Fruit fly (Drosophila melanogaster) Kc167 (cell line): Measurements from ENCODE around the gene Rbp4.

Source experiments
- Myc ChIP-seq: fragments of >200 bp; optimal IDR thresholded peaks from 2 replicates; lab custom pipeline; 2017; ENCODE audit warnings: missing external identifiers
- Sin3A ChIP-seq: fragments of >200 bp; optimal IDR thresholded peaks from 2 replicates; lab custom pipeline; 2018; ENCODE audit warnings: missing external identifiers
- h ChIP-seq: fragments of >200 bp; optimal IDR thresholded peaks from 3 replicates; lab custom pipeline; 2018; ENCODE audit warnings: missing external identifiers
- insv ChIP-seq: fragments of >200 bp; optimal IDR thresholded peaks from 3 replicates; lab custom pipeline; 2018; ENCODE audit warnings: missing external identifiers
- psq ChIP-seq: fragments of >200 bp; optimal IDR thresholded peaks from 2 replicates; lab custom pipeline; 2017; ENCODE audit warnings: missing external identifiers
- ttk ChIP-seq: sonication (Bioruptor generic); optimal IDR thresholded peaks from 2 replicates; lab custom pipeline; 2017; ENCODE audit warnings: missing external identifiers

Rbp4 gene

DNA sequence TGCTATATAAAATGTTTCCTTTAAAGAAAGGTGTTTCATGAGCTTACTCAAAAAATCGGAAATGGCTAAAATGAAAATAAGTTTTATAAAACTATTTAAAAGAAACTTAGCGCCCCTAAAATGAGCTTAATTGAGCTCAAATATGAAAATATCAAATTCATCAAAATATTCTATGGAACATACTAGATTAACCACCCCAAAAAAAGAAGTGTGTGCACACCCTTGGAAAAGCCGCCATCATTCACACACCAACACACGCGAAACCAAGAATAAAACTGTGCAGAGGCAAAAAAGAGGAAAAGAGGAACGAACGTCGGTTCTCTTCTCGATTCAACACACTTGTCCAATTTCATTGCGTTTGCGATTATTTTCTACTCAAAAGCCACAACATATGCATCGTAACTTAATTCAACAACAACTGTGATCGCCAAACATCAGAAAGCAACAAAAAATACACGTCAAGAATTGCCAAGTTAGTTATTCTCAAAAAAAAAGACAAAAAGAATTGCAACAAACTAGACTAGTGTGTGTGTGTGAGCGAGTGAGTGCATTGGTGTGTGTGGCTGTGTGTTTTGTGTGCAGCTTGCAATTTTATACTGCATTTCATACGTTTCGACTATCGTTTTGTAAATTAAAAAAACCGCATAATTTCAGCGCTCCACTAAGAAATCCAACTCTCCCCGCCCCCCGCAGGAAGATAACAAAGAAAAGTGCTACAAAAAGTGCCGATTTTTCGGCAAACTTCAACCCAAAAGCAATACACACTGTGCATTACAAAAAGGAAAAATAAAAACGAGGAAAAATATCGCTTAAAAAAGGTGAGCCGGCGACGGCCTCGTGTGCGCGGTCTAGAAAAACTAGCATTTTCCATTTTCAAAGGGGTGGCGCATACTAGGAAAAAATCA, 9.2 kb downstream of the Rbp4 start, which contains the start of gene rin:
rin (plus strand) TSS at position 276 of the 905 bp plus-strand sequence.
- TF ChIP-seq insv (lab: Kevin White, UChicago) (no peak), h (lab: Kevin White, UChicago) (no peak), psq (no peak), Sin3A (lab: Kevin White, UChicago) (no peak), ttk (no peak), Myc (lab: Kevin White, UChicago) (no peak)

DNA sequence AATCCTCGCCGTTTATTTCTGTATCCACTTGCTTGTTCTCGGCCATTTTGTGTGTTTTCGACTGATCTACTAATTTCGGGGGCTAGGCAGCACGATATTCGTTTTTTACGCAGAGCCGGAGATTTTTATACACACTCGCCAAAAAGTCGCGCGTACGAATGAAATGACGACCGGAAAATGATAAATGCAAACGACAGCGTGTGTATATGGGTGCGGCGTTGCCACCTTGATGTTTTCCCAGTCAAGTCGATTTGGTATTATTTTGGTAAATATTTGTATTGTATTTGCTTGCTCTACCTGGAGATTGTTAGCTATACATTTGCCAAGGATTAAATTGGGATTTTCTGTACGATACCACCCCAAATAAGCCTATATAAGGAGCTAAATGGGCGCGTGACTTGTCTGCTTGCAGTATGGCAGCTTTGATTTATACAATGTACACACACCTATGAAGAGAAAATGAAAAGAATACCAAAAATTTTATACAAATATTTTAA, 10.3 kb downstream of the Rbp4 start, which contains the start of gene sqd:
sqd (minus strand) TSS at position 431 of the 497 bp plus-strand sequence.
- TF ChIP-seq ttk (no peak), Myc (lab: Kevin White, UChicago) (no peak), h (lab: Kevin White, UChicago) (no peak)

DNA sequence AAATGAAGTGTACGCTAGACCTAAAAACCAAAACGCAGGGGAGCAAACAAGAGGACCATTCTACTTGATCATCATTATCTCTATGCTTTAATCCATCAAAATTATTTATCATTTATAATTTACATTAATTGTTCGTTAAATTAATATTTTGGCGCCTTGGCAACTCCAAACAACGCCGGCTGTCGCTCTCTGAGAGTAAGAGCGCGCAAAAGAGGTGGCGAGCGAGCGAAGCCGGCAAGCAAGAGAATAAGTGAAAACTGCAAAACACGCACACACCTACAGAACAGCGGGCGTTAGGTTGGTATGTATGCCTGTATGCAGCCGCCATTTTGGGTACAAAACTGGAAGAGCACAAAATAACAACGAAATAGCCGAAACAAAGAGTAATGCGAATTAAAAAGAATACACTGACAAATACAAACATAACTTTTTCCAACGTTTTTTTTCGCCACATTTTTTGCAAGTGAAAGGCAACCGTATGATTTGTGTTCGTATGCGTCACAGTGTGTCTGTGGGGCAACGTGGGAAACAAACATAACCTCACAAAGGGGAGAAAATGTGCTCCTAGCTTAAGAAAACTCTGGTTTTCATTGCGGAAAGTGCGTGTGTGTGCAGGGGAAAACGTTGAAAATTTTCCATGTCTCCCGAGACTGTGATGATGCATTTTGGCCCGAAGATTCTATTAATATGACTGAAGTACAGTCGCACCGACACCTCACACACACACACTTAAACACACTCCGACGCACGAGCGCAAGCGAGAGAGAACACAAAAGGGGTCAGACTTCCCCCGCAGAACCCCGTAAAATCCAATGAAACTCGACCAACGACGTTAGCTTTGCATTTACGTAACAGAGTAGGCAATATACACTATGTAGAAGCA, 11.2 kb downstream of the Rbp4 start:
- TF ChIP-seq ttk (no peak), insv (lab: Kevin White, UChicago) (no peak), Myc (lab: Kevin White, UChicago) (no peak), h (lab: Kevin White, UChicago) (no peak), psq (no peak)

DNA sequence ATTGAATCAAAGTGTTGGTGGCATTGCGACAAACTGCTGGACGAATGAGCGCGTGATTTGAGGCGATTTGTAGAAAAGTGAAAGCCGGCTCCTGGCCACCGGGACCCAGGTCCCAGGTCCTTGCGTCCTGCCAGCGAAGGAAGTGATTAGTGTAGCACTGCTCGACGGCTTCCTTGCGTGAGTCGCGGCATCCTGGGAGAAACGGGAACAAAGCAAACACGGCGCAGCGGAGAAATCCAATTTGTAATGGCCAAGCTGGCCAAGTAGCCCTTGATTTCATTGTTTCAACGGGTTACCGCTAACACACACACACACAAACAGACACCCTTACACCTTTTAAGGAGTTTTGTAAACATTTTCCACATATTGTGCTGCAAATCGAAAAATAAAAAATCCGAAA, 24.6 kb downstream of the Rbp4 start, which contains the start of gene CG10841:
CG10841 (plus strand) TSS at position 301 of the 400 bp plus-strand sequence.
- TF ChIP-seq insv (lab: Kevin White, UChicago) (no peak), psq (no peak), ttk (no peak), Myc (lab: Kevin White, UChicago) (no peak), Sin3A (lab: Kevin White, UChicago) (no peak), h (lab: Kevin White, UChicago) (no peak)

DNA sequence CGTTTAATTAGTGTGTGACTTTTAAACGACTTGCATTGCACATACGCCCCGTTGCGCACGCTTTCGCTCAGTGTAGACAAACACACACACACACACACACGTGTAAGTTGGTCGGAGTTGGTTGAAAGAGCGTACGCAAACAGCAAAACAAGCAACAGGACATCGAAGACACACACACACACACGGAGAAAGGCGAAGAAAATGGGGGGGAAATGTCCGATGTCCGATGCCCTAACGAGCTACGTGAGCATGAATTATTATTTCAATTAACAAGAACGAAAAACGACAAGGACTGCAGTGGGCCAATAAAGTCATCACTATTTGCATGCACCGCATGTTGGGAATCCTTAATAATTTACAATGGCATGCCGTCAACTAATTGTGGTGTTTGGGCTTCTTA, 39.0 kb downstream of the Rbp4 start:
- no peak for TF ChIP-seq insv (lab: Kevin White, UChicago)
- TF ChIP-seq Myc (lab: Kevin White, UChicago), result no peak
- no peak for TF ChIP-seq h (lab: Kevin White, UChicago)
- no peak for TF ChIP-seq psq
- no peak for TF ChIP-seq ttk
- no peak for TF ChIP-seq Sin3A (lab: Kevin White, UChicago)

DNA sequence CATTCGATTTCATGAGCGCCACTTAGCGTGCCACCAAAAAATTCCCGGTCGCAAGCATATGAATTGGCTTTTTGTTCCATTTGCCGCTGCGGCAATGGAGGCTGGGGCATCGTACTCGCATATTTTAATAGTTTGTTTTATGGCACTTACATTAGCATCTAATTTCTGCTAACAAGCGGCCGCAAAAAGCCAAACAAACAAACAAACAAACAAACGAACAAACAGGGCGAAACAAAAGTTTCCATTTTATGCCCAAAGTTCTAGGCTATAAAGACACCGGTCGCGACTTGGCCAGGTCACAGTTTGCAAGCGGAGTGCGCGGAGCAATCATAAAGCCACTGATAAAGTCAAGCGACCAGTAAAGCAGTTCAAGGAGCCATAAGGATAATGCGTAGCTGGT, 40.6 kb downstream of the Rbp4 start, which contains the start of gene CG9269:
CG9269 (plus strand) TSS at position 301 of the 400 bp plus-strand sequence.
- TF ChIP-seq Myc (lab: Kevin White, UChicago) (no peak), h (lab: Kevin White, UChicago) (no peak), insv (lab: Kevin White, UChicago) (no peak), psq (no peak), ttk (no peak), Sin3A (lab: Kevin White, UChicago) (no peak)

DNA sequence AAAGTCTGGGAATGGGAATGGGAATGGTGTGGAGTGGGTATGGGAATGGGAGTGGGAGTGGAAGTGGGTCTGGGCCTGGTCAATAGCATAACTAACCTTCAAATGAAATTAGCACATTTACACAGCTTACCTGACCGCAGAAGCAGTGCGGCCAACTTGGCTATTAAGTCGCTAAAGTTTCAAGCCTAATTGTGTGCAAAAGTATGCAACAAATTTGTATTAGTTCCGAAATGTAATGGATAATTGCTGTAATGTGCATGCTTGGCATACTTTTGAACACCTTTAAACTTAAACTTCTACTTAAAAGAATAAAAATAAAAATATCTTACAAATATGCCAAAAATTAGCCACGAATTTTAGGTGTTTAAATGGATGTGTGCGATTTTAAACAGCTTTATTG, 41.2 kb downstream of the Rbp4 start:
- no peak for TF ChIP-seq insv (lab: Kevin White, UChicago)
- no peak for TF ChIP-seq Myc (lab: Kevin White, UChicago)
- no peak for TF ChIP-seq ttk

DNA sequence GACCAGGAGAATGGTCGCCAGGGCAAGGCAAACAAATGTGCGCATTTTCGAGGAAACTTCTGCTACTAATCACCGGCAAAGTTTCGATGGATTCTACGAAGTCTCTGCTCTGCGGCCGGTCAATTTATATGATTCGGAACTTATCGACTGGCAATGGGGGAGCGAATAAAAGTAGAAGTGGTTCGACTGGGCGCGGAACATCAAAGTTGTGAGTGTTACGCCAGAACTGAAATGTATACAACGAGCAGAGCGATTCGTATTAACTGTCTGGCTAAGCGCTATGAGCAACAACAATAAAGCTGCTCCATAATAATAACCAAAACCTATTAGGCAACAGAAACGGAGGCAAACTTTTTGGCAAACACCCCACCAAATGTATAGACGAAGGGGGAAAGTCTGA, 43.9 kb downstream of the Rbp4 start, which contains the start of gene CG9757:
CG9757 (minus strand) TSS at position 101 of the 400 bp plus-strand sequence.
- no peak for TF ChIP-seq ttk
- no peak for TF ChIP-seq h (lab: Kevin White, UChicago)
- TF ChIP-seq insv (lab: Kevin White, UChicago), result no peak
- no peak for TF ChIP-seq Myc (lab: Kevin White, UChicago)
- TF ChIP-seq Sin3A (lab: Kevin White, UChicago), result no peak

DNA sequence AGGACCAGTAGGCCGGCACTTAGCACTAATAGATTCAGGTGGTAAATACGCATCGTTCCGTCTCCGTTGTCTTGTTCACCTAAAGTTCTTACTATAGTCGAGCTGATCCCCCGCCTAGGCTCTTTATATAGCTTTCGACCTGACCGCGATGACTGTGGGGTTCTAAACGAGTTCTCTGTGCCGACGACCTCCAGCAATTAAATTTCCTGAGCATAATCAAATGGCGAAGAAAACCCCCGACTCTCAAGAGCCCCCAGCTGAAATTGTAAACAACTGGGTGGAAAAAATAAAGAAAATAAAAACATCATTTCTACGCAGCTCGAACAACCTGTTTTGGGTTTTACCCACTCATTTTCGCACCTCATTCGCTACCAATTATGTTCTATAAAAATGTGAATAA, 47.0 kb downstream of the Rbp4 start, which contains the start of gene CG9759:
CG9759 (minus strand) TSS at position 101 of the 400 bp plus-strand sequence.
- TF ChIP-seq insv (lab: Kevin White, UChicago) (no peak), Myc (lab: Kevin White, UChicago) (no peak), Sin3A (lab: Kevin White, UChicago) (no peak), ttk (no peak), h (lab: Kevin White, UChicago) (no peak), psq (no peak)
